Worm (Caenorhabditis elegans): ENCODE results near the gene F35E8.1.

F35E8.1 gene

DNA sequence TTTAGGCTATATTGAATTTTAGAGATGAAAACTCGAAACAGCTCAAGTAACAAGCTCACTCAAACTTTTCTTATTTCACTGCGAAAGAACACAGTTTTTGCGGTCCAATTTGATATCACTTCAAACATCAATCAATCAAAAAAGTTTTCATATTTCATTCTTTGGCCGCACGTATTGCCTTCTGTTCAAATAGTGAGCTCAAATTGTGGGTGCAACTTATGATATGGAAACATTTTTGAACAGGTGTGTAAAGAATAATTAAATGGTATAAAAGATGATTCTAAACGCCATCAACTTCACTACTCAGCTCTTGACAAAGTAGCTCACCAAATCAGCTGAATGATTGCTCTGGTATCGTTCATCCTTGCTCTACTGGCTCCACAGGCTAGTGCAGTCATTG lies 5.7 kb downstream of the F35E8.1 start, which contains the start of gene T06C12.14:
TSS of gene T06C12.14 (plus strand) at position 301 of the 400 bp plus-strand sequence.
- no peak for TF ChIP-seq mec-3 (tag; optimal IDR thresholded peaks at IDR 0.05; ENCODE audit: borderline replicate concordance)
- TF ChIP-seq pros-1 (tag; optimal IDR thresholded peaks at IDR 0.05): no peak
- no peak for TF ChIP-seq nhr-11 (tag; optimal IDR thresholded peaks at IDR 0.05)
- TF ChIP-seq ceh-31 (tag; optimal IDR thresholded peaks at IDR 0.05): no peak
- no peak for TF ChIP-seq elt-2 (tag; optimal IDR thresholded peaks at IDR 0.05)
- no peak for TF ChIP-seq hlh-6 (tag; optimal IDR thresholded peaks at IDR 0.05)
- TF ChIP-seq ceh-18 (tag; optimal IDR thresholded peaks at IDR 0.05): no peak
- no peak for TF ChIP-seq sox-2 (GFP tag; IDR thresholded peaks at IDR 0.05)
- TF ChIP-seq ceh-2 (tag; optimal IDR thresholded peaks at IDR 0.05): no peak
- TF ChIP-seq pat-9 (tag; optimal IDR thresholded peaks at IDR 0.05): no peak
- TF ChIP-seq madf-2 (tag; optimal IDR thresholded peaks at IDR 0.05): no peak
- no peak for TF ChIP-seq unc-86 (tag; optimal IDR thresholded peaks at IDR 0.05)
- no peak for TF ChIP-seq rnt-1 (tag; optimal IDR thresholded peaks at IDR 0.05)
- no peak for TF ChIP-seq pha-2 (tag; optimal IDR thresholded peaks at IDR 0.05)
- TF ChIP-seq ttx-3 (tag; optimal IDR thresholded peaks at IDR 0.05): no peak
- no peak for TF ChIP-seq fkh-6 (tag; optimal IDR thresholded peaks at IDR 0.05)

DNA sequence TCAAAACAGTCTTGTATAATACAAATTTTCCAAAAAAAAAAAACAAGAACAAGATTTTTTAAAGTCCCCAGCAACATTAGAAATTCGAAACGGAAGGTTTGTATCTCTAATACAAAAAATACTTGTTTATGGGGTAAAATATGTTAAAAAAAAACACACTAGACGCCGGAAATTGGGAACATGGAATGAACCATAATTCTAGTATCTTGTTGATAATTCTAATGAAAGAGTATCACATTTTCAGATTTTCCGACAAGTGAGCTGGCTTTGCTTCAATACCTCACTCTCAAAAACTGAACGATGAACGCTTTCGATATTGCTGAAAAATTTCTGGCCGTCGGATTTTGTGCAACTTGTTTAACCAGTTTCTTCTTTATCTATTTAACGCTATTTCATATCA lies 7.7 kb downstream of the F35E8.1 start, which contains the start of gene str-60:
TSS of gene str-60 (plus strand) at position 301 of the 400 bp plus-strand sequence.
- TF ChIP-seq fkh-10 (GFP tag; optimal IDR thresholded peaks at IDR 0.05) (no peak), hlh-6 (tag; optimal IDR thresholded peaks at IDR 0.05) (no peak), K09A11.1 (tag; optimal IDR thresholded peaks at IDR 0.05; ENCODE audit: insufficient read depth) (no peak), ceh-45 (GFP tag; IDR thresholded peaks at IDR 0.05) (no peak)

ce11 chrV:15896671-15897070 lies 8.8 kb downstream of the F35E8.1 start, which contains the start of gene nhr-213:
Gene nhr-213 (minus strand): TSS chrV:15896771.
- no peak for TF ChIP-seq syd-9 (tag; optimal IDR thresholded peaks at IDR 0.05)
- no peak for TF ChIP-seq ceh-6 (GFP tag; optimal IDR thresholded peaks at IDR 0.05)
- TF ChIP-seq fax-1 (tag; optimal IDR thresholded peaks at IDR 0.05): no peak
- TF ChIP-seq F13H6.1 (tag; optimal IDR thresholded peaks at IDR 0.05): no peak
- TF ChIP-seq ama-1 (optimal IDR thresholded peaks at IDR 0.05): no peak
- no peak for TF ChIP-seq ceh-30 (tag; optimal IDR thresholded peaks at IDR 0.05)
- no peak for TF ChIP-seq zip-5 (tag; optimal IDR thresholded peaks at IDR 0.05)
- TF ChIP-seq ceh-14 (tag; optimal IDR thresholded peaks at IDR 0.05): no peak
- no peak for TF ChIP-seq hlh-15 (tag; optimal IDR thresholded peaks at IDR 0.05)
- no peak for TF ChIP-seq hlh-30 (tag; optimal IDR thresholded peaks at IDR 0.05; ENCODE audit: insufficient read depth)
- TF ChIP-seq elt-4 (tag; optimal IDR thresholded peaks at IDR 0.05): no peak
- TF ChIP-seq che-1 (tag; optimal IDR thresholded peaks at IDR 0.05): no peak

ce11 chrV:15892696-15893095 lies 12.7 kb downstream of the F35E8.1 start, which contains the start of gene T06C12.11:
Gene T06C12.11 (plus strand): TSS chrV:15892996.
- TF ChIP-seq Y22D7AL.16 (tag; optimal IDR thresholded peaks at IDR 0.05) (no peak), lim-6 (tag; optimal IDR thresholded peaks at IDR 0.05) (no peak), unc-55 (GFP tag; optimal IDR thresholded peaks at IDR 0.05) (no peak), ceh-6 (GFP tag; optimal IDR thresholded peaks at IDR 0.05) (no peak), tbx-2 (tag; optimal IDR thresholded peaks at IDR 0.05) (no peak), ttx-3 (tag; optimal IDR thresholded peaks at IDR 0.05) (no peak), hlh-8 (tag; optimal IDR thresholded peaks at IDR 0.05) (no peak), F13H6.1 (tag; optimal IDR thresholded peaks at IDR 0.05) (no peak), ahr-1 (tag; optimal IDR thresholded peaks at IDR 0.05) (no peak)

ce11 chrV:15891761-15892160 lies 13.7 kb downstream of the F35E8.1 start, which contains the start of gene T06C12.12:
Gene T06C12.12 (plus strand): TSS chrV:15892061.
- no peak for TF ChIP-seq K02D7.2 (tag; optimal IDR thresholded peaks at IDR 0.05)
- no peak for TF ChIP-seq ref-2 (tag; optimal IDR thresholded peaks at IDR 0.05)
- no peak for TF ChIP-seq lin-11 (tag; optimal IDR thresholded peaks at IDR 0.05)
- no peak for TF ChIP-seq ceh-48 (tag; optimal IDR thresholded peaks at IDR 0.05)
- no peak for TF ChIP-seq mec-3 (tag; optimal IDR thresholded peaks at IDR 0.05; ENCODE audit: borderline replicate concordance)
- TF ChIP-seq C38D4.7 (GFP tag; optimal IDR thresholded peaks at IDR 0.05): no peak
- TF ChIP-seq unc-55 (GFP tag; optimal IDR thresholded peaks at IDR 0.05): no peak
- no peak for TF ChIP-seq sox-2 (GFP tag; IDR thresholded peaks at IDR 0.05)
- no peak for TF ChIP-seq hlh-30 (tag; optimal IDR thresholded peaks at IDR 0.05; ENCODE audit: insufficient read depth)
- TF ChIP-seq F13H6.1 (tag; optimal IDR thresholded peaks at IDR 0.05): no peak
- TF ChIP-seq unc-3 (GFP tag; conservative IDR thresholded peaks at IDR 0.05): no peak
- no peak for TF ChIP-seq unc-3 (tag; optimal IDR thresholded peaks at IDR 0.05)
- TF ChIP-seq fkh-6 (tag; optimal IDR thresholded peaks at IDR 0.05): no peak
- TF ChIP-seq nhr-232 (tag; optimal IDR thresholded peaks at IDR 0.05): no peak
- no peak for TF ChIP-seq gmeb-2 (tag; optimal IDR thresholded peaks at IDR 0.05)
- TF ChIP-seq syd-9 (tag; optimal IDR thresholded peaks at IDR 0.05): no peak
- no peak for TF ChIP-seq ceh-9 (tag; optimal IDR thresholded peaks at IDR 0.05)
